Fruit fly (Drosophila melanogaster) whole organism, wandering third instar larva: ENCODE data around the gene CG15043.

Experiments used
- Dif ChIP-seq: fragments of 200-275, 200-300 bp; sonication (Bioruptor generic); optimal IDR thresholded peaks from 2 replicates; lab custom pipeline; 2018; ENCODE audit warnings: missing biosample characterization, missing genetic modification characterization; ENCODE audit not compliant: partially characterized antibody
- dmrt93B ChIP-seq: fragments of 200-800 bp; sonication (Bioruptor generic); optimal IDR thresholded peaks from 2 replicates; lab custom pipeline; 2018; ENCODE audit warnings: missing biosample characterization, mild to moderate bottlenecking, missing genetic modification characterization
- pan ChIP-seq: fragments of >200 bp; optimal IDR thresholded peaks from 2 replicates; lab custom pipeline; 2017
- psq ChIP-seq: fragments of 200-800 bp; sonication (Bioruptor generic); optimal IDR thresholded peaks from 3 replicates; lab custom pipeline; 2017; ENCODE audit warnings: missing biosample characterization, mild to moderate bottlenecking, missing genetic modification characterization, moderate library complexity

dm6 chrX:18483261-18484218, 10.4 kb downstream of the CG15043 start, which contains the start of gene Hayan:
- TF ChIP-seq dmrt93B: no peak
- TF ChIP-seq psq (GFP tag; lab: Kevin White, UChicago): no peak
- TF ChIP-seq pan (lab: Kevin White, UChicago): no peak
- peak; percentile 78 for TF ChIP-seq Dif (GFP tag; lab: Kevin White, UChicago)
